Worm (Caenorhabditis elegans) whole organism, mixed stage, embryonic: Measurements from ENCODE around the gene srh-123.

Experiments used
- blmp-1 ChIP-seq: fragments of 150-350 bp; optimal IDR thresholded peaks from 2 replicates; lab custom pipeline; 2014; ENCODE audit warnings: missing biosample characterization, missing genetic modification characterization
- lin-13 ChIP-seq: fragments of 150-350 bp; optimal IDR thresholded peaks from 2 replicates; lab custom pipeline; 2014; ENCODE audit warnings: missing biosample characterization, missing genetic modification characterization
- lsy-2 ChIP-seq: fragments of 150-350 bp; optimal IDR thresholded peaks from 2 replicates; lab custom pipeline; 2014; ENCODE audit warnings: missing biosample characterization, missing genetic modification characterization
- nhr-12 ChIP-seq: fragments of 150-350 bp; optimal IDR thresholded peaks from 2 replicates; lab custom pipeline; 2014; ENCODE audit warnings: missing biosample characterization, missing genetic modification characterization
- nhr-237 ChIP-seq: fragments of 150-350 bp; optimal IDR thresholded peaks from 2 replicates; lab custom pipeline; 2014; ENCODE audit warnings: missing biosample characterization, missing genetic modification characterization
- nhr-76 ChIP-seq: sonication (generic microtip); optimal IDR thresholded peaks from 2 replicates; lab custom pipeline; 2017; ENCODE audit warnings: missing biosample characterization, missing genetic modification characterization
- pha-4 ChIP-seq: fragments of 150-350 bp; optimal IDR thresholded peaks from 2 replicates; lab custom pipeline; 2018; ENCODE audit warnings: missing biosample characterization, missing genetic modification reagents, missing genetic modification characterization
- snpc-4 ChIP-seq: fragments of 150-350 bp; optimal IDR thresholded peaks from 2 replicates; lab custom pipeline; 2014; ENCODE audit warnings: missing biosample characterization, missing genetic modification characterization
- sptf-1 ChIP-seq: sonication (generic microtip); optimal IDR thresholded peaks from 2 replicates; lab custom pipeline; 2017; ENCODE audit warnings: mild to moderate bottlenecking, missing genetic modification characterization, moderate library complexity, missing compliant biosample characterization
- unc-39 ChIP-seq: fragments of 150-350 bp; optimal IDR thresholded peaks from 2 replicates; lab custom pipeline; 2014; ENCODE audit warnings: missing biosample characterization, missing genetic modification characterization
- unc-62 ChIP-seq: fragments of 150-350 bp; optimal IDR thresholded peaks from 2 replicates; lab custom pipeline; 2014; ENCODE audit warnings: missing biosample characterization, missing genetic modification reagents, missing genetic modification characterization
- ztf-11 ChIP-seq: fragments of 150-350 bp; optimal IDR thresholded peaks from 2 replicates; lab custom pipeline; 2014; ENCODE audit warnings: missing biosample characterization, missing genetic modification characterization

ce11 chrV:17439406-17439805 is 34.4 kb upstream of the srh-123 start, which contains the start of gene srh-154:
- no peak for TF ChIP-seq unc-39 (tag; lab: Kevin White, UChicago)
- TF ChIP-seq nhr-12 (tag; lab: Kevin White, UChicago): no peak
- TF ChIP-seq lin-13 (tag; lab: Kevin White, UChicago): no peak
- TF ChIP-seq ztf-11 (tag; lab: Kevin White, UChicago): no peak
- no peak for TF ChIP-seq nhr-76 (tag; lab: Kevin White, UChicago)
- TF ChIP-seq pha-4 (tag; lab: Kevin White, UChicago): no peak
- TF ChIP-seq unc-62: no peak
- no peak for TF ChIP-seq blmp-1 (tag; lab: Kevin White, UChicago)
- TF ChIP-seq snpc-4 (tag; lab: Kevin White, UChicago): no peak
- no peak for TF ChIP-seq nhr-237 (tag; lab: Kevin White, UChicago)
- no peak for TF ChIP-seq lsy-2 (tag; lab: Kevin White, UChicago)
- no peak for TF ChIP-seq sptf-1 (tag; lab: Kevin White, UChicago)
